Worm (Caenorhabditis elegans) whole organism, mixed stage, embryonic: ENCODE results near the gene Y51A2D.8.

Experiments
- ces-1 ChIP-seq: fragments of 150-350 bp; optimal IDR thresholded peaks from 2 replicates; lab custom pipeline; 2014; ENCODE audit warnings: missing biosample characterization, missing genetic modification reagents, missing genetic modification characterization
- lin-13 ChIP-seq: fragments of 150-350 bp; optimal IDR thresholded peaks from 2 replicates; lab custom pipeline; 2014; ENCODE audit warnings: missing biosample characterization, missing genetic modification characterization
- nhr-237 ChIP-seq: fragments of 150-350 bp; optimal IDR thresholded peaks from 2 replicates; lab custom pipeline; 2014; ENCODE audit warnings: missing biosample characterization, missing genetic modification characterization
- nhr-76 ChIP-seq: sonication (generic microtip); optimal IDR thresholded peaks from 2 replicates; lab custom pipeline; 2017; ENCODE audit warnings: missing biosample characterization, missing genetic modification characterization
- pha-4 ChIP-seq: fragments of 150-350 bp; optimal IDR thresholded peaks from 2 replicates; lab custom pipeline; 2018; ENCODE audit warnings: missing biosample characterization, missing genetic modification reagents, missing genetic modification characterization
- sptf-1 ChIP-seq: sonication (generic microtip); optimal IDR thresholded peaks from 2 replicates; lab custom pipeline; 2017; ENCODE audit warnings: mild to moderate bottlenecking, missing genetic modification characterization, moderate library complexity, missing compliant biosample characterization
- unc-120 ChIP-seq: sonication (generic microtip); optimal IDR thresholded peaks from 2 replicates; lab custom pipeline; 2017; ENCODE audit warnings: missing genetic modification characterization, missing compliant biosample characterization; ENCODE audit not compliant: poor library complexity, severe bottlenecking
- unc-39 ChIP-seq: fragments of 150-350 bp; optimal IDR thresholded peaks from 2 replicates; lab custom pipeline; 2014; ENCODE audit warnings: missing biosample characterization, missing genetic modification characterization

DNA sequence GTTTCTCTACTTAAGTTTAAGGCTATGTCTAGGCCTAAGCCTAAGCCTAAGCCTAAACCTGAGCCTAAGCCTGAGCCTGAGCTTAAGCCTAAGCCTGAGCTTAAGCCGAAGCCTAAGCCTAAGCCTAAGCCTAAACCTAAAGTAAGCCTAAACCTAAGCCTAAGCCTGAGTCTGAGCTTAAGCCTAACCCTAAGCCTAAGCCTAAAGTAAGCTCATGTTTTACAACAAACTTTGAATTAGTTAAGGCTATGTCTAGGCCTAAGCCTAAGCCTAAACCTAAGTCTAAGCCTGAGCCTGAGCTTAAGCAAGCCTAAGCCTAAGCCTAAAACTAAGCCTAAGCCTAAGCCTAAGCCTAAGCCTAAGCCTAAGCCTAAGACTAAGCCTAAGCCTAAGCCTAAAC, 12.0 kb upstream of the Y51A2D.8 start:
- TF ChIP-seq ces-1 (GFP tag; lab: Kevin White, UChicago) (no peak), nhr-237 (tag; lab: Kevin White, UChicago) (no peak), pha-4 (tag; lab: Kevin White, UChicago) (no peak), unc-39 (tag; lab: Kevin White, UChicago) (no peak), lin-13 (no peak), nhr-76 (no peak), sptf-1 (tag; lab: Kevin White, UChicago) (peak; percentile 10), unc-120 (tag; lab: Kevin White, UChicago) (no peak)
